Fruit fly (Drosophila melanogaster) whole organism, embryonic: ENCODE results near the gene CG33643.

Source experiments
- B-H2 ChIP-seq: fragments of 200-800 bp; sonication (Bioruptor generic); optimal IDR thresholded peaks from 2 replicates; lab custom pipeline; 2018; ENCODE audit warnings: missing biosample characterization, mild to moderate bottlenecking, missing genetic modification characterization
- BtbVII ChIP-seq: fragments of 200-800 bp; sonication (Bioruptor generic); optimal IDR thresholded peaks from 3 replicates; lab custom pipeline; 2017; ENCODE audit warnings: missing biosample characterization, mild to moderate bottlenecking, missing genetic modification characterization
- CG10462 ChIP-seq: fragments of 200-800 bp; sonication (Bioruptor generic); optimal IDR thresholded peaks from 2 replicates; lab custom pipeline; 2016; ENCODE audit warnings: missing biosample characterization, missing genetic modification characterization
- CG11398 ChIP-seq: fragments of 200-800 bp; sonication (Bioruptor generic); optimal IDR thresholded peaks from 2 replicates; lab custom pipeline; 2016; ENCODE audit warnings: missing biosample characterization, missing genetic modification characterization
- CG11504 ChIP-seq: fragments of 200-800 bp; sonication (Bioruptor generic); optimal IDR thresholded peaks from 3 replicates; lab custom pipeline; 2019; ENCODE audit warnings: missing biosample characterization, mild to moderate bottlenecking, missing genetic modification characterization, moderate library complexity
- CG11723 ChIP-seq: fragments of 200-800 bp; sonication (Bioruptor generic); optimal IDR thresholded peaks from 2 replicates; lab custom pipeline; 2017; ENCODE audit warnings: missing biosample characterization, mild to moderate bottlenecking, missing genetic modification characterization
- CG12769 ChIP-seq: fragments of 200-800 bp; sonication (Bioruptor generic); optimal IDR thresholded peaks from 2 replicates; lab custom pipeline; 2019; ENCODE audit warnings: missing biosample characterization, mild to moderate bottlenecking, missing genetic modification characterization, moderate library complexity
- CG13424 ChIP-seq: fragments of 200-800 bp; sonication (Bioruptor generic); optimal IDR thresholded peaks from 2 replicates; lab custom pipeline; 2019; ENCODE audit warnings: missing biosample characterization, mild to moderate bottlenecking, missing genetic modification characterization, moderate library complexity
- CG14050 ChIP-seq: fragments of 200-800 bp; sonication (Bioruptor generic); IDR thresholded peaks from 3 replicates; pipeline ENCODE4 v1.3.6; 2022; ENCODE audit warnings: missing biosample characterization, missing genetic modification characterization
- CG14441 ChIP-seq: fragments of 200-800 bp; sonication (Bioruptor generic); IDR thresholded peaks from 2 replicates; pipeline ENCODE4 v1.3.6; 2022; ENCODE audit warnings: missing biosample characterization, missing genetic modification characterization
- CG15269 ChIP-seq: fragments of 200-800 bp; sonication (Bioruptor generic); optimal IDR thresholded peaks from 2 replicates; lab custom pipeline; 2018; ENCODE audit warnings: missing biosample characterization, mild to moderate bottlenecking, missing genetic modification characterization, moderate library complexity
- CG17568 ChIP-seq: fragments of 200-800 bp; sonication (Bioruptor generic); optimal IDR thresholded peaks from 2 replicates; lab custom pipeline; 2018; ENCODE audit warnings: missing biosample characterization, mild to moderate bottlenecking, missing genetic modification characterization, moderate library complexity
- CG1792 ChIP-seq: fragments of 200-800 bp; sonication (Bioruptor generic); optimal IDR thresholded peaks from 2 replicates; lab custom pipeline; 2016; ENCODE audit warnings: missing biosample characterization, missing genetic modification characterization
- CG3726 ChIP-seq: fragments of 200-800 bp; sonication (Bioruptor generic); IDR thresholded peaks from 3 replicates; pipeline ENCODE4, ENCODE4 v1.3.6; 2022; ENCODE audit warnings: missing biosample characterization, missing genetic modification characterization
- CG3995 ChIP-seq: fragments of 200-800 bp; sonication (Bioruptor generic); optimal IDR thresholded peaks from 3 replicates; lab custom pipeline; 2016; ENCODE audit warnings: missing biosample characterization, missing genetic modification characterization
- CG7839 ChIP-seq: fragments of 200-800 bp; sonication (Bioruptor generic); optimal IDR thresholded peaks from 3 replicates; lab custom pipeline; 2018; ENCODE audit warnings: missing biosample characterization, mild to moderate bottlenecking, missing genetic modification characterization, moderate library complexity
- CG8290 ChIP-seq, 3 experiments: fragments of 200-800 bp; sonication (Bioruptor generic); optimal IDR thresholded peaks; 2 replicates each; lab custom pipeline; 2016 to 2019; ENCODE audit warnings: missing biosample characterization in 3 of 3, missing genetic modification characterization in 3 of 3, mild to moderate bottlenecking in 2 of 3, moderate library complexity in 1 of 3
- CG8388 ChIP-seq: fragments of 200-800 bp; sonication (Bioruptor generic); optimal IDR thresholded peaks from 2 replicates; lab custom pipeline; 2019; ENCODE audit warnings: missing biosample characterization, mild to moderate bottlenecking, missing genetic modification characterization, moderate library complexity
- CG9876 ChIP-seq: fragments of 200-800 bp; sonication (Bioruptor generic); optimal IDR thresholded peaks from 2 replicates; lab custom pipeline; 2016; ENCODE audit warnings: missing biosample characterization, missing genetic modification characterization
- H2.0 ChIP-seq: fragments of 200-800 bp; sonication (Bioruptor generic); IDR thresholded peaks from 2 replicates; pipeline ENCODE4 v1.3.6; 2022; ENCODE audit warnings: missing biosample characterization, missing genetic modification characterization
- Hey ChIP-seq: fragments of 200-800 bp; sonication (Bioruptor generic); optimal IDR thresholded peaks from 3 replicates; lab custom pipeline; 2018; ENCODE audit warnings: missing biosample characterization, mild to moderate bottlenecking, missing genetic modification characterization
- Hr3 ChIP-seq: fragments of 200-800 bp; sonication (Bioruptor generic); optimal IDR thresholded peaks from 3 replicates; lab custom pipeline; 2016; ENCODE audit warnings: missing biosample characterization, missing genetic modification characterization
- Mrtf ChIP-seq: fragments of 200-800 bp; sonication (Bioruptor generic); IDR thresholded peaks from 3 replicates; pipeline ENCODE4 v1.3.6; 2022; ENCODE audit warnings: missing biosample characterization, missing genetic modification characterization
- Rfx ChIP-seq: fragments of 200-800 bp; sonication (Bioruptor generic); IDR thresholded peaks from 2 replicates; pipeline ENCODE4 v1.3.6; 2022; ENCODE audit warnings: missing biosample characterization, missing genetic modification characterization
- Scr ChIP-seq: fragments of 200-800 bp; sonication (Bioruptor generic); IDR thresholded peaks from 2 replicates; pipeline ENCODE4 v1.3.6; 2022; ENCODE audit warnings: missing biosample characterization, missing genetic modification characterization; ENCODE audit not compliant: partially characterized antibody
- Sox100B ChIP-seq: fragments of 200-800 bp; sonication (Bioruptor generic); optimal IDR thresholded peaks from 3 replicates; lab custom pipeline; 2018; ENCODE audit warnings: missing biosample characterization, mild to moderate bottlenecking, missing genetic modification characterization
- ab ChIP-seq: fragments of 200-800 bp; sonication (Bioruptor generic); optimal IDR thresholded peaks from 2 replicates; lab custom pipeline; 2016; ENCODE audit warnings: missing biosample characterization, missing genetic modification characterization
- bbx ChIP-seq: fragments of 200-800 bp; sonication (Bioruptor generic); IDR thresholded peaks from 2 replicates; pipeline ENCODE4 v1.3.6; 2022; ENCODE audit warnings: missing biosample characterization, missing genetic modification characterization; ENCODE audit not compliant: partially characterized antibody
- cg ChIP-seq: fragments of 200-800 bp; sonication (Bioruptor generic); optimal IDR thresholded peaks from 3 replicates; lab custom pipeline; 2019; ENCODE audit warnings: missing biosample characterization, mild to moderate bottlenecking, missing genetic modification characterization, moderate library complexity
- da ChIP-seq: fragments of 200-800 bp; sonication (Bioruptor generic); optimal IDR thresholded peaks from 2 replicates; lab custom pipeline; 2016; ENCODE audit warnings: missing biosample characterization, missing genetic modification characterization
- dimm ChIP-seq: fragments of 200-800 bp; sonication (Bioruptor generic); IDR thresholded peaks from 2 replicates; pipeline ENCODE4 v1.3.6; 2022; ENCODE audit warnings: missing biosample characterization, missing genetic modification characterization
- fd102C ChIP-seq: fragments of 200-800 bp; sonication (Bioruptor generic); optimal IDR thresholded peaks from 2 replicates; lab custom pipeline; 2018; ENCODE audit warnings: missing biosample characterization, mild to moderate bottlenecking, missing genetic modification characterization, moderate library complexity
- insv ChIP-seq, 2 experiments: fragments of 200-800 bp; sonication (Bioruptor generic); optimal IDR thresholded peaks; 3 replicates each; lab custom pipeline; 2016 to 2018; ENCODE audit warnings: missing biosample characterization in 2 of 2, missing genetic modification characterization in 2 of 2
- jumu ChIP-seq: fragments of 200-800 bp; sonication (Bioruptor generic); optimal IDR thresholded peaks from 3 replicates; lab custom pipeline; 2016; ENCODE audit warnings: missing biosample characterization, missing genetic modification characterization
- ken ChIP-seq: fragments of 200-800 bp; sonication (Bioruptor generic); IDR thresholded peaks from 3 replicates; pipeline ENCODE4 v1.3.6; 2022; ENCODE audit warnings: missing biosample characterization, missing genetic modification characterization
- klu ChIP-seq: fragments of 200-800 bp; sonication (Bioruptor generic); IDR thresholded peaks from 2 replicates; pipeline ENCODE4 v1.3.6; 2022; ENCODE audit warnings: missing biosample characterization, missing genetic modification characterization
- lola ChIP-seq, 3 experiments: fragments of >200 bp in 2 of 3; fragments of 200-800 bp in 1 of 3; sonication (Bioruptor generic) in 1 of 3; optimal IDR thresholded peaks; 2 replicates each; lab custom pipeline; 2017 to 2019; ENCODE audit warnings: missing biosample characterization in 3 of 3, missing genetic modification characterization in 3 of 3, mild to moderate bottlenecking in 1 of 3, moderate library complexity in 1 of 3
- lov ChIP-seq, 2 experiments: fragments of 200-800 bp in 1 of 2; fragments of >200 bp in 1 of 2; sonication (Bioruptor generic) in 1 of 2; IDR thresholded peaks in 1 of 2; optimal IDR thresholded peaks in 1 of 2; 2 replicates in 1 of 2; 3 replicates in 1 of 2; pipeline versions ENCODE4 v1.3.6 to Lab custom; 2017 to 2022; ENCODE audit warnings: missing biosample characterization in 1 of 2, missing genetic modification characterization in 1 of 2
- oc ChIP-seq: fragments of 200-800 bp; sonication (Bioruptor generic); optimal IDR thresholded peaks from 2 replicates; lab custom pipeline; 2018; ENCODE audit warnings: missing biosample characterization, mild to moderate bottlenecking, missing genetic modification characterization, moderate library complexity
- odd ChIP-seq: fragments of 200-800 bp; sonication (Bioruptor generic); optimal IDR thresholded peaks from 2 replicates; lab custom pipeline; 2017; ENCODE audit warnings: missing biosample characterization, mild to moderate bottlenecking, missing genetic modification characterization
- otp ChIP-seq: fragments of 200-800 bp; sonication (Bioruptor generic); IDR thresholded peaks from 3 replicates; pipeline ENCODE4, ENCODE4 v1.3.6; 2022; ENCODE audit warnings: missing biosample characterization, missing genetic modification characterization
- pzg ChIP-seq: fragments of 200-800 bp; sonication (Bioruptor generic); optimal IDR thresholded peaks from 3 replicates; lab custom pipeline; 2018; ENCODE audit warnings: missing biosample characterization, mild to moderate bottlenecking, missing genetic modification characterization, moderate library complexity
- row ChIP-seq: fragments of 200-800 bp; sonication (Bioruptor generic); IDR thresholded peaks from 3 replicates; pipeline ENCODE4 v1.3.6; 2022; ENCODE audit warnings: missing biosample characterization, missing genetic modification characterization
- scrt ChIP-seq: fragments of 200-800 bp; sonication (Bioruptor generic); optimal IDR thresholded peaks from 2 replicates; lab custom pipeline; 2018; ENCODE audit warnings: missing biosample characterization, mild to moderate bottlenecking, missing genetic modification characterization, moderate library complexity
- sisA ChIP-seq: fragments of 200-800 bp; sonication (Bioruptor generic); IDR thresholded peaks from 2 replicates; pipeline ENCODE4 v1.3.6; 2022; ENCODE audit warnings: missing biosample characterization, missing genetic modification characterization
- unpg ChIP-seq: fragments of 200-800 bp; sonication (Bioruptor generic); optimal IDR thresholded peaks from 3 replicates; lab custom pipeline; 2018; ENCODE audit warnings: missing biosample characterization, mild to moderate bottlenecking, missing genetic modification characterization, moderate library complexity
- usp ChIP-seq: fragments of >200 bp; optimal IDR thresholded peaks from 2 replicates; lab custom pipeline; 2017; ENCODE audit warnings: missing biosample characterization, missing genetic modification characterization
- vvl ChIP-seq: fragments of 200-800 bp; sonication (Bioruptor generic); IDR thresholded peaks from 2 replicates; pipeline ENCODE4 v1.3.6; 2022; ENCODE audit warnings: missing biosample characterization, missing genetic modification characterization

Gene CG33643

DNA sequence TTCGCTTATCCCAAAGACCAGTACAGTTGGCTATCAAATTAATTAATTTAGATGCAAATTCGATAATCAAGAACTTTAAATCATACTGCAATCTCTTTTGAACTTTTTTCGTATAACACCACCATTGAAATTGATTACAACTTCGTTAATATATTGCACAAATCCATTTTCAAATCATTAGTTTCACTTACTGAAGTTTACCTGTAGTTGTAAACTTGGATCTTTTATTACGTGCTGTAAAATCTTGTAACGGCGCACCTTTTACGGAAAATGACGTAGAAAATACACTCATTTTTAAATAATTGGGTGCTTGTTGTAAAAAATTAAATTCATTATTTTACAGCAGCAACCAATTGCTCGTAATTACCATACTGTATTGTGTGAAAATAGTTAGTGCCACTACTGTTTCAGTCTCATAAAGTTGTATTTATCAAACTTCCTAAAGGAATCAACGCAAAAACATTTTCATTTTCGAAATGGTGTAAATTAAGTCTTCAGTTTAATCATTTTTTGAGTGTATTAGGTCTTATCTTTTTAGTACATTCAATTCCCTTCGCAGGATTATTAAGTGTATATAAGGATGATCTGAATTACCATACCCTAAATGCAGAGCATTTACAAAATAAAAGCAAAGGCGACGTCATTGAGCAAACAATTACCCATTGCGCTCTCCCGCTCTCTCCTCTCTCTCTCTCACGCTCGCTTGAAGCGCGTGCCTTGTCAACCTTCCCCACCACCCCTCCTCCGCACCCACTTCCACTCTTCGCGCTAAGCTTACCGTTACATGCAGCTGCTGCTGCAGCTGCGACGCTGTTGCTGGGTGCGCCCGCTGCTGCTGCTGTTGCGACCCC is 18.5 kb upstream of the CG33643 start (continued):
- TF ChIP-seq CG14050 (GFP tag; lab: Robert Waterston, UW) (no peak), lov (optimal IDR thresholded peaks at IDR 0.05; lab: Kevin White, UChicago) (no peak), lov (GFP tag; IDR thresholded peaks at IDR 0.05; lab: Robert Waterston, UW) (no peak), CG14441 (GFP tag; lab: Robert Waterston, UW) (peak; percentile 72), Rfx (GFP tag; lab: Robert Waterston, UW) (peak; percentile 64), oc (no peak), dimm (0 out of 2 replicates have a peak, but pooled peaks have one; percentile 19), CG9876 (no peak), CG11723 (GFP tag; lab: Kevin White, UChicago) (no peak), CG1792 (GFP tag; lab: Kevin White, UChicago) (no peak), BtbVII (GFP tag; lab: Kevin White, UChicago) (no peak), klu (GFP tag; lab: Robert Waterston, UW) (no peak), CG15269 (tag; lab: Kevin White, UChicago) (peak; percentile 60), scrt (GFP tag; lab: Kevin White, UChicago) (no peak), H2.0 (GFP tag; lab: Robert Waterston, UW) (peak; percentile 23; the same call in 1 of the 2 replicates), row (peak; percentile 73), ab (GFP tag; lab: Kevin White, UChicago) (no peak), lola (GFP tag; optimal IDR thresholded peaks at IDR 0.05; lab: Kevin White, UChicago) (no peak), fd102C (GFP tag; lab: Kevin White, UChicago) (no peak), B-H2 (GFP tag; lab: Kevin White, UChicago) (no peak), odd (GFP tag; lab: Kevin White, UChicago) (no peak), bbx (GFP tag; lab: Robert Waterston, UW) (no peak), usp (no peak), CG17568 (GFP tag; lab: Kevin White, UChicago) (peak; percentile 14), CG12769 (peak; percentile 60), Scr (GFP tag; lab: Robert Waterston, UW) (no peak), unpg (GFP tag; lab: Kevin White, UChicago) (peak; percentile 46), CG8388 (GFP tag; lab: Kevin White, UChicago) (no peak), sisA (GFP tag; lab: Robert Waterston, UW) (peak; percentile 35), CG3726 (no peak), CG11504 (tag; lab: Kevin White, UChicago) (peak; percentile 65), cg (GFP tag; lab: Kevin White, UChicago) (no peak), CG13424 (tag; lab: Kevin White, UChicago) (peak; percentile 10), da (GFP tag; lab: Kevin White, UChicago) (peak; percentile 40), CG7839 (tag; lab: Kevin White, UChicago) (peak; percentile 53), ken (GFP tag; lab: Robert Waterston, UW) (no peak), vvl (GFP tag; lab: Robert Waterston, UW) (peak; percentile 30), Hr3 (GFP tag; lab: Kevin White, UChicago) (no peak), CG8290 (GFP tag; optimal IDR thresholded peaks at IDR 0.05; lab: Kevin White, UChicago) (no peak), CG8290 (tag; optimal IDR thresholded peaks at IDR 0.05; lab: Kevin White, UChicago) (peak in 1 of 2 experiments; percentile 72), Mrtf (GFP tag; lab: Robert Waterston, UW) (no peak), otp (GFP tag; lab: Robert Waterston, UW) (no peak), Sox100B (peak; percentile 17), jumu (no peak), insv (GFP tag; optimal IDR thresholded peaks at IDR 0.05; lab: Kevin White, UChicago) (no peak), CG11398 (GFP tag; lab: Kevin White, UChicago) (no peak), CG3995 (GFP tag; lab: Kevin White, UChicago) (no peak), pzg (no peak), Hey (tag; lab: Kevin White, UChicago) (no peak), CG10462 (GFP tag; lab: Kevin White, UChicago) (no peak)
